Fruit fly (Drosophila melanogaster) whole organism, embryonic: ENCODE data around the gene AlkB.

ENCODE experiments used
- Antp ChIP-seq: fragments of 200-800 bp; sonication (Bioruptor generic); optimal IDR thresholded peaks from 3 replicates; lab custom pipeline; 2016; ENCODE audit warnings: missing biosample characterization, missing genetic modification characterization
- Atf-2 ChIP-seq: fragments of 200-800 bp; sonication (Bioruptor generic); optimal IDR thresholded peaks from 2 replicates; lab custom pipeline; 2016; ENCODE audit warnings: missing biosample characterization, missing genetic modification characterization
- Atf6 ChIP-seq: fragments of 200-800 bp; sonication (Bioruptor generic); IDR thresholded peaks from 2 replicates; pipeline ENCODE4 v1.3.6; 2022; ENCODE audit warnings: missing biosample characterization, missing genetic modification characterization
- Awh ChIP-seq: fragments of 200-800 bp; sonication (Bioruptor generic); IDR thresholded peaks from 2 replicates; pipeline ENCODE4, ENCODE4 v1.3.6; 2022; ENCODE audit warnings: missing biosample characterization, missing genetic modification characterization
- B-H1 ChIP-seq: fragments of 200-800 bp; sonication (Bioruptor generic); IDR thresholded peaks from 3 replicates; pipeline ENCODE4 v1.3.6; 2022; ENCODE audit warnings: missing biosample characterization, missing genetic modification characterization
- BEAF-32 ChIP-seq: fragments of 200-800 bp; sonication (Bioruptor generic); optimal IDR thresholded peaks from 3 replicates; lab custom pipeline; 2017; ENCODE audit warnings: missing biosample characterization, missing genetic modification characterization, mild to moderate bottlenecking, moderate library complexity, missing genetic modification reagents
- CG10147 ChIP-seq: fragments of 200-800 bp; sonication (Bioruptor generic); optimal IDR thresholded peaks from 2 replicates; lab custom pipeline; 2019; ENCODE audit warnings: missing biosample characterization, mild to moderate bottlenecking, missing genetic modification characterization, moderate library complexity
- CG10959 ChIP-seq: fragments of 200-800 bp; sonication (Bioruptor generic); IDR thresholded peaks from 2 replicates; pipeline ENCODE4 v1.3.6; 2022; ENCODE audit warnings: missing biosample characterization, missing genetic modification characterization
- CG11456 ChIP-seq: fragments of 200-800 bp; sonication (Bioruptor generic); IDR thresholded peaks from 3 replicates; pipeline ENCODE4 v1.3.6; 2022; ENCODE audit warnings: missing biosample characterization, missing genetic modification characterization
- CG12219 ChIP-seq: fragments of 200-800 bp; sonication (Bioruptor generic); optimal IDR thresholded peaks from 3 replicates; lab custom pipeline; 2018; ENCODE audit warnings: missing biosample characterization, mild to moderate bottlenecking, missing genetic modification characterization
- CG12391 ChIP-seq: fragments of 200-800 bp; sonication (Bioruptor generic); optimal IDR thresholded peaks from 3 replicates; lab custom pipeline; 2018; ENCODE audit warnings: missing biosample characterization, mild to moderate bottlenecking, missing genetic modification characterization, moderate library complexity
- CG12769 ChIP-seq: fragments of 200-800 bp; sonication (Bioruptor generic); optimal IDR thresholded peaks from 2 replicates; lab custom pipeline; 2019; ENCODE audit warnings: missing biosample characterization, mild to moderate bottlenecking, missing genetic modification characterization, moderate library complexity
- CG12942 ChIP-seq: fragments of 200-800 bp; sonication (Bioruptor generic); optimal IDR thresholded peaks from 3 replicates; lab custom pipeline; 2016; ENCODE audit warnings: missing biosample characterization, missing genetic modification characterization
- CG13624 ChIP-seq: fragments of 200-800 bp; sonication (Bioruptor generic); optimal IDR thresholded peaks from 2 replicates; lab custom pipeline; 2016; ENCODE audit warnings: missing biosample characterization, missing genetic modification characterization
- CG14050 ChIP-seq: fragments of 200-800 bp; sonication (Bioruptor generic); IDR thresholded peaks from 3 replicates; pipeline ENCODE4 v1.3.6; 2022; ENCODE audit warnings: missing biosample characterization, missing genetic modification characterization
- CG14965 ChIP-seq: fragments of 200-800 bp; sonication (Bioruptor generic); optimal IDR thresholded peaks from 2 replicates; lab custom pipeline; 2016; ENCODE audit warnings: missing biosample characterization, missing genetic modification characterization, borderline replicate concordance
- CG15601 ChIP-seq: fragments of 200-800 bp; sonication (Bioruptor generic); optimal IDR thresholded peaks from 3 replicates; lab custom pipeline; 2019; ENCODE audit warnings: missing biosample characterization, mild to moderate bottlenecking, missing genetic modification characterization, moderate library complexity
- CG15696 ChIP-seq: fragments of 200-800 bp; sonication (Bioruptor generic); optimal IDR thresholded peaks from 2 replicates; lab custom pipeline; 2019; ENCODE audit warnings: missing biosample characterization, mild to moderate bottlenecking, missing genetic modification characterization, moderate library complexity
- CG1602 ChIP-seq: fragments of 200-800 bp; sonication (Bioruptor generic); optimal IDR thresholded peaks from 3 replicates; lab custom pipeline; 2016; ENCODE audit warnings: missing biosample characterization, missing genetic modification characterization
- CG17361 ChIP-seq: fragments of 200-800 bp; sonication (Bioruptor generic); IDR thresholded peaks from 3 replicates; pipeline ENCODE4 v1.3.6; 2022; ENCODE audit warnings: missing biosample characterization, missing genetic modification characterization
- CG18619 ChIP-seq: fragments of 200-800 bp; sonication (Bioruptor generic); optimal IDR thresholded peaks from 3 replicates; lab custom pipeline; 2017; ENCODE audit warnings: missing biosample characterization, mild to moderate bottlenecking, missing genetic modification characterization
- CG2199 ChIP-seq: fragments of 200-800 bp; sonication (Bioruptor generic); IDR thresholded peaks from 3 replicates; pipeline ENCODE4 v1.3.6; 2022; ENCODE audit warnings: missing biosample characterization, missing genetic modification characterization
- CG30020 ChIP-seq: fragments of 200-800 bp; optimal IDR thresholded peaks from 2 replicates; lab custom pipeline; 2019; ENCODE audit warnings: missing biosample characterization, mild to moderate bottlenecking, missing genetic modification characterization, moderate library complexity
- CG3163 ChIP-seq: fragments of 200-800 bp; sonication (Bioruptor generic); optimal IDR thresholded peaks from 3 replicates; lab custom pipeline; 2016; ENCODE audit warnings: missing biosample characterization, missing genetic modification characterization
- CG34224 ChIP-seq: fragments of 200-800 bp; sonication (Bioruptor generic); IDR thresholded peaks from 3 replicates; pipeline ENCODE4 v1.3.6; 2022; ENCODE audit warnings: missing biosample characterization, missing genetic modification characterization; ENCODE audit not compliant: partially characterized antibody
- CG6654 ChIP-seq: fragments of 200-800 bp; sonication (Bioruptor generic); optimal IDR thresholded peaks from 2 replicates; lab custom pipeline; 2017; ENCODE audit warnings: missing biosample characterization, mild to moderate bottlenecking, missing genetic modification characterization
- CG9727 ChIP-seq: fragments of 200-800 bp; sonication (Bioruptor generic); optimal IDR thresholded peaks from 3 replicates; lab custom pipeline; 2017; ENCODE audit warnings: missing biosample characterization, mild to moderate bottlenecking, missing genetic modification characterization
- CG9932 ChIP-seq: fragments of 200-800 bp; sonication (Bioruptor generic); IDR thresholded peaks from 2 replicates; pipeline ENCODE4 v1.3.6; 2022; ENCODE audit warnings: missing biosample characterization, missing genetic modification characterization
- Chrac-16 ChIP-seq: fragments of 200-800 bp; sonication (Bioruptor generic); optimal IDR thresholded peaks from 3 replicates; lab custom pipeline; 2016; ENCODE audit warnings: missing biosample characterization, missing genetic modification characterization
- CoRest ChIP-seq: fragments of 200-800 bp; sonication (Bioruptor generic); optimal IDR thresholded peaks from 3 replicates; lab custom pipeline; 2018; ENCODE audit warnings: missing biosample characterization, mild to moderate bottlenecking, missing genetic modification characterization, moderate library complexity
- Deaf1 ChIP-seq: fragments of 200-800 bp; optimal IDR thresholded peaks from 3 replicates; lab custom pipeline; 2019; ENCODE audit warnings: missing biosample characterization, mild to moderate bottlenecking, missing genetic modification characterization, moderate library complexity
- Dfd ChIP-seq, 2 experiments: fragments of >200 bp; optimal IDR thresholded peaks; 2 replicates each; lab custom pipeline; 2017; ENCODE audit warnings: missing biosample characterization in 2 of 2, missing genetic modification characterization in 2 of 2
- Dp ChIP-seq: fragments of 200-800 bp; sonication (Bioruptor generic); optimal IDR thresholded peaks from 2 replicates; lab custom pipeline; 2018; ENCODE audit warnings: missing biosample characterization, mild to moderate bottlenecking, missing genetic modification characterization, moderate library complexity
- E2f2 ChIP-seq: fragments of 200-800 bp; sonication (Bioruptor generic); IDR thresholded peaks from 2 replicates; pipeline ENCODE4 v1.3.6; 2022; ENCODE audit warnings: missing biosample characterization, missing genetic modification characterization
- GATAe ChIP-seq: fragments of 200-800 bp; sonication (Bioruptor generic); conservative IDR thresholded peaks from 2 replicates; pipeline ENCODE4 v1.3.6; 2022; ENCODE audit warnings: missing biosample characterization, missing genetic modification characterization
- Hey ChIP-seq: fragments of 200-800 bp; sonication (Bioruptor generic); optimal IDR thresholded peaks from 3 replicates; lab custom pipeline; 2018; ENCODE audit warnings: missing biosample characterization, mild to moderate bottlenecking, missing genetic modification characterization
- Hr39 ChIP-seq: fragments of >200 bp; optimal IDR thresholded peaks from 2 replicates; lab custom pipeline; 2017
- MTF-1 ChIP-seq: fragments of 200-800 bp; sonication (Bioruptor generic); optimal IDR thresholded peaks from 2 replicates; lab custom pipeline; 2018; ENCODE audit warnings: missing biosample characterization, mild to moderate bottlenecking, missing genetic modification characterization, borderline replicate concordance
- Opbp ChIP-seq: fragments of 200-800 bp; sonication (Bioruptor generic); IDR thresholded peaks from 3 replicates; pipeline ENCODE4 v1.3.6; 2022; ENCODE audit warnings: missing biosample characterization, missing genetic modification characterization; ENCODE audit not compliant: partially characterized antibody
- Rx ChIP-seq: fragments of 200-800 bp; sonication (Bioruptor generic); IDR thresholded peaks from 2 replicates; pipeline ENCODE4 v1.3.6; 2022; ENCODE audit warnings: missing biosample characterization, missing genetic modification characterization
- Six4 ChIP-seq: fragments of 200-800 bp; sonication (Bioruptor generic); optimal IDR thresholded peaks from 2 replicates; lab custom pipeline; 2016; ENCODE audit warnings: missing biosample characterization, missing genetic modification characterization
- Sry-δ ChIP-seq: fragments of 200-800 bp; sonication (Bioruptor generic); optimal IDR thresholded peaks from 2 replicates; lab custom pipeline; 2016; ENCODE audit warnings: missing biosample characterization, missing genetic modification characterization
- cas ChIP-seq: fragments of 200-800 bp; sonication (Bioruptor generic); IDR thresholded peaks from 2 replicates; pipeline ENCODE4 v1.3.6; 2022; ENCODE audit warnings: missing biosample characterization, missing genetic modification characterization
- da ChIP-seq: fragments of 200-800 bp; sonication (Bioruptor generic); optimal IDR thresholded peaks from 2 replicates; lab custom pipeline; 2016; ENCODE audit warnings: missing biosample characterization, missing genetic modification characterization
- eve ChIP-seq, 2 experiments: fragments of >200 bp; optimal IDR thresholded peaks; 2 replicates each; lab custom pipeline; 2017; ENCODE audit warnings: missing biosample characterization in 2 of 2, missing genetic modification characterization in 2 of 2
- lab ChIP-seq: fragments of 200-800 bp; sonication (Bioruptor generic); optimal IDR thresholded peaks from 3 replicates; lab custom pipeline; 2017; ENCODE audit warnings: missing biosample characterization, missing genetic modification characterization, mild to moderate bottlenecking, moderate library complexity, missing genetic modification reagents
- nmo ChIP-seq: fragments of 200-800 bp; sonication (Bioruptor generic); optimal IDR thresholded peaks from 2 replicates; lab custom pipeline; 2018; ENCODE audit warnings: missing biosample characterization, mild to moderate bottlenecking, missing genetic modification characterization, moderate library complexity
- pho ChIP-seq: fragments of 200-800 bp; sonication (Bioruptor generic); optimal IDR thresholded peaks from 2 replicates; lab custom pipeline; 2016; ENCODE audit warnings: missing biosample characterization, missing genetic modification characterization
- pum ChIP-seq: fragments of 200-800 bp; sonication (Bioruptor generic); optimal IDR thresholded peaks from 2 replicates; lab custom pipeline; 2016; ENCODE audit warnings: missing biosample characterization, missing genetic modification characterization
- sd ChIP-seq: fragments of 200-800 bp; sonication (Bioruptor generic); optimal IDR thresholded peaks from 3 replicates; lab custom pipeline; 2018; ENCODE audit warnings: missing biosample characterization, mild to moderate bottlenecking, missing genetic modification characterization, moderate library complexity
- tin ChIP-seq: fragments of 200-800 bp; sonication (Bioruptor generic); optimal IDR thresholded peaks from 3 replicates; lab custom pipeline; 2016; ENCODE audit warnings: missing biosample characterization, missing genetic modification characterization
- trem ChIP-seq: fragments of 200-800 bp; optimal IDR thresholded peaks from 3 replicates; lab custom pipeline; 2019; ENCODE audit warnings: missing biosample characterization, mild to moderate bottlenecking, missing genetic modification characterization, moderate library complexity

AlkB gene

dm6 chrX:15817823-15818222 lies 41.5 kb downstream of the AlkB start (continued):
- TF ChIP-seq Dp (no peak), Sry-δ (GFP tag; lab: Kevin White, UChicago) (no peak), da (no peak), CG12769 (no peak), CG13624 (GFP tag; lab: Kevin White, UChicago) (no peak), Awh (GFP tag; lab: Robert Waterston, UW) (no peak), CG9932 (GFP tag; lab: Robert Waterston, UW) (no peak), CG1602 (GFP tag; lab: Kevin White, UChicago) (no peak), CG34224 (GFP tag; lab: Robert Waterston, UW) (no peak), CG10959 (no peak), Chrac-16 (no peak), CG14965 (GFP tag; lab: Kevin White, UChicago) (no peak), cas (GFP tag; lab: Robert Waterston, UW) (no peak), CG10147 (no peak), B-H1 (GFP tag; lab: Robert Waterston, UW) (no peak), trem (tag; lab: Kevin White, UChicago) (no peak), eve (GFP tag; optimal IDR thresholded peaks at IDR 0.05; lab: Kevin White, UChicago) (no peak), E2f2 (GFP tag; lab: Robert Waterston, UW) (no peak), CG30020 (tag; lab: Kevin White, UChicago) (no peak), CG9727 (GFP tag; lab: Kevin White, UChicago) (no peak), CG2199 (GFP tag; lab: Robert Waterston, UW) (peak; percentile 96; the same call in 2 of the 3 replicates), Antp (GFP tag; lab: Kevin White, UChicago) (no peak), Deaf1 (no peak), Atf-2 (GFP tag; lab: Kevin White, UChicago) (no peak), CG12942 (no peak), Rx (GFP tag; lab: Robert Waterston, UW) (no peak), Hr39 (lab: Kevin White, UChicago) (no peak), lab (no peak), Opbp (GFP tag; lab: Robert Waterston, UW) (peak; percentile 37; the same call in 2 of the 3 replicates), BEAF-32 (GFP tag; lab: Kevin White, UChicago) (no peak), CG3163 (GFP tag; lab: Kevin White, UChicago) (no peak), CG12219 (GFP tag; lab: Kevin White, UChicago) (no peak), Atf6 (GFP tag; lab: Robert Waterston, UW) (no peak), CG17361 (GFP tag; lab: Robert Waterston, UW) (no peak), nmo (GFP tag; lab: Kevin White, UChicago) (no peak), Dfd (GFP tag; optimal IDR thresholded peaks at IDR 0.05; lab: Kevin White, UChicago) (no peak), CG14050 (no peak), Hey (tag; lab: Kevin White, UChicago) (no peak), CG12391 (tag; lab: Kevin White, UChicago) (no peak), MTF-1 (GFP tag; lab: Kevin White, UChicago) (no peak), pum (GFP tag; lab: Kevin White, UChicago) (no peak), Six4 (GFP tag; lab: Kevin White, UChicago) (no peak), CG15696 (tag; lab: Kevin White, UChicago) (peak; percentile 25), CG15601 (tag; lab: Kevin White, UChicago) (no peak), CG11456 (no peak), tin (GFP tag; lab: Kevin White, UChicago) (no peak), CG18619 (GFP tag; lab: Kevin White, UChicago) (no peak), sd (tag; lab: Kevin White, UChicago) (peak; percentile 89), pho (GFP tag; lab: Kevin White, UChicago) (no peak), CG6654 (GFP tag; lab: Kevin White, UChicago) (no peak), GATAe (no peak), CoRest (tag; lab: Kevin White, UChicago) (no peak)
